Fruit fly (Drosophila melanogaster) whole organism, embryonic: ENCODE data around the gene CG13077.

ENCODE experiments used
- Antp ChIP-seq: fragments of 200-800 bp; sonication (Bioruptor generic); optimal IDR thresholded peaks from 3 replicates; lab custom pipeline; 2016; ENCODE audit warnings: missing biosample characterization, missing genetic modification characterization
- CG10565 ChIP-seq: fragments of 200-800 bp; sonication (Bioruptor generic); optimal IDR thresholded peaks from 3 replicates; lab custom pipeline; 2016; ENCODE audit warnings: missing biosample characterization, mild to moderate bottlenecking, missing genetic modification characterization
- CG10979 ChIP-seq: fragments of 200-800 bp; sonication (Bioruptor generic); optimal IDR thresholded peaks from 2 replicates; lab custom pipeline; 2018; ENCODE audit warnings: missing biosample characterization, mild to moderate bottlenecking, missing genetic modification characterization, moderate library complexity
- CG12219 ChIP-seq: fragments of 200-800 bp; sonication (Bioruptor generic); optimal IDR thresholded peaks from 3 replicates; lab custom pipeline; 2018; ENCODE audit warnings: missing biosample characterization, mild to moderate bottlenecking, missing genetic modification characterization
- CG12659 ChIP-seq: fragments of 200-800 bp; sonication (Bioruptor generic); optimal IDR thresholded peaks from 3 replicates; lab custom pipeline; 2017; ENCODE audit warnings: mild to moderate bottlenecking, missing biosample characterization, missing genetic modification reagents, missing genetic modification characterization
- CG14050 ChIP-seq: fragments of 200-800 bp; sonication (Bioruptor generic); IDR thresholded peaks from 3 replicates; pipeline ENCODE4 v1.3.6; 2022; ENCODE audit warnings: missing biosample characterization, missing genetic modification characterization
- CG1529 ChIP-seq: fragments of 200-800 bp; sonication (Bioruptor generic); optimal IDR thresholded peaks from 3 replicates; lab custom pipeline; 2018; ENCODE audit warnings: missing biosample characterization, missing genetic modification characterization
- CG15696 ChIP-seq: fragments of 200-800 bp; sonication (Bioruptor generic); optimal IDR thresholded peaks from 2 replicates; lab custom pipeline; 2019; ENCODE audit warnings: missing biosample characterization, mild to moderate bottlenecking, missing genetic modification characterization, moderate library complexity
- CG16813 ChIP-seq: fragments of 200-800 bp; sonication (Bioruptor generic); IDR thresholded peaks from 3 replicates; pipeline ENCODE4 v1.3.6; 2022; ENCODE audit warnings: missing biosample characterization, missing genetic modification characterization; ENCODE audit not compliant: partially characterized antibody
- CG17328 ChIP-seq: fragments of 200-800 bp; sonication (Bioruptor generic); IDR thresholded peaks from 2 replicates; pipeline ENCODE4 v1.3.6; 2022; ENCODE audit warnings: missing biosample characterization, missing genetic modification characterization
- CG3065 ChIP-seq: fragments of 200-800 bp; sonication (Bioruptor generic); optimal IDR thresholded peaks from 2 replicates; lab custom pipeline; 2016; ENCODE audit warnings: missing biosample characterization, missing genetic modification characterization
- CG3407 ChIP-seq: fragments of 200-800 bp; sonication (Bioruptor generic); optimal IDR thresholded peaks from 2 replicates; lab custom pipeline; 2018; ENCODE audit warnings: missing biosample characterization, mild to moderate bottlenecking, missing genetic modification characterization
- CG34422 ChIP-seq: fragments of 200-800 bp; sonication (Bioruptor generic); IDR thresholded peaks from 3 replicates; pipeline ENCODE4 v1.3.6; 2022; ENCODE audit warnings: missing biosample characterization, missing genetic modification characterization
- CG4404 ChIP-seq: fragments of 200-800 bp; sonication (Bioruptor generic); IDR thresholded peaks from 2 replicates; pipeline ENCODE4 v1.3.6; 2022; ENCODE audit warnings: missing biosample characterization, missing genetic modification characterization
- CG4707 ChIP-seq: fragments of 200-800 bp; sonication (Bioruptor generic); optimal IDR thresholded peaks from 2 replicates; lab custom pipeline; 2018; ENCODE audit warnings: missing biosample characterization, mild to moderate bottlenecking, missing genetic modification characterization, moderate library complexity
- CG4820 ChIP-seq: fragments of 200-800 bp; sonication (Bioruptor generic); optimal IDR thresholded peaks from 3 replicates; lab custom pipeline; 2016; ENCODE audit warnings: missing biosample characterization, missing genetic modification characterization
- CG6254 ChIP-seq: fragments of 200-800 bp; sonication (Bioruptor generic); optimal IDR thresholded peaks from 3 replicates; lab custom pipeline; 2017; ENCODE audit warnings: mild to moderate bottlenecking, missing biosample characterization, missing genetic modification reagents, missing genetic modification characterization
- CG6683 ChIP-seq: fragments of 200-800 bp; sonication (Bioruptor generic); optimal IDR thresholded peaks from 2 replicates; lab custom pipeline; 2017; ENCODE audit warnings: missing biosample characterization, mild to moderate bottlenecking, missing genetic modification characterization, missing genetic modification reagents
- CG8359 ChIP-seq: fragments of 200-800 bp; sonication (Bioruptor generic); optimal IDR thresholded peaks from 2 replicates; lab custom pipeline; 2017; ENCODE audit warnings: missing biosample characterization, mild to moderate bottlenecking, missing genetic modification characterization, borderline replicate concordance
- CG9215 ChIP-seq: fragments of 200-800 bp; sonication (Bioruptor generic); IDR thresholded peaks from 2 replicates; pipeline ENCODE4 v1.3.6; 2022; ENCODE audit warnings: missing biosample characterization, missing genetic modification characterization
- D ChIP-seq, 2 experiments: fragments of 200-800 bp in 1 of 2; fragments of >200 bp in 1 of 2; sonication (Bioruptor generic) in 1 of 2; optimal IDR thresholded peaks; 2 replicates in 1 of 2; 3 replicates in 1 of 2; lab custom pipeline; 2017; ENCODE audit warnings: mild to moderate bottlenecking in 1 of 2, missing biosample characterization in 1 of 2, missing genetic modification characterization in 1 of 2, missing genetic modification reagents in 1 of 2
- E2f1 ChIP-seq: fragments of 200-800 bp; sonication (Bioruptor generic); IDR thresholded peaks from 2 replicates; pipeline ENCODE4 v1.3.6; 2022; ENCODE audit warnings: missing biosample characterization, missing genetic modification characterization
- Fer1 ChIP-seq: fragments of 200-800 bp; sonication (Bioruptor generic); optimal IDR thresholded peaks from 2 replicates; lab custom pipeline; 2017; ENCODE audit warnings: missing biosample characterization, mild to moderate bottlenecking, missing genetic modification characterization
- Lhr ChIP-seq: fragments of 200-800 bp; sonication (Bioruptor generic); optimal IDR thresholded peaks from 3 replicates; lab custom pipeline; 2017; ENCODE audit warnings: mild to moderate bottlenecking, missing biosample characterization, missing genetic modification reagents, missing genetic modification characterization
- NK7.1 ChIP-seq: fragments of 200-800 bp; sonication (Bioruptor generic); optimal IDR thresholded peaks from 3 replicates; lab custom pipeline; 2016; ENCODE audit warnings: missing biosample characterization, missing genetic modification characterization
- Side ChIP-seq: fragments of 200-800 bp; sonication (Bioruptor generic); optimal IDR thresholded peaks from 2 replicates; lab custom pipeline; 2016; ENCODE audit warnings: missing biosample characterization, missing genetic modification characterization
- Vsx1 ChIP-seq: fragments of 200-800 bp; sonication (Bioruptor generic); optimal IDR thresholded peaks from 2 replicates; lab custom pipeline; 2017; ENCODE audit warnings: missing biosample characterization, mild to moderate bottlenecking, missing genetic modification characterization, missing genetic modification reagents
- aop ChIP-seq: fragments of 200-800 bp; sonication (Bioruptor generic); IDR thresholded peaks from 2 replicates; pipeline ENCODE4 v1.3.6; 2022; ENCODE audit warnings: missing biosample characterization, missing genetic modification characterization
- ato ChIP-seq: fragments of 200-800 bp; sonication (Bioruptor generic); IDR thresholded peaks from 2 replicates; pipeline ENCODE4 v1.3.6; 2022; ENCODE audit warnings: missing biosample characterization, missing genetic modification characterization; ENCODE audit not compliant: partially characterized antibody
- br ChIP-seq: fragments of >200 bp; optimal IDR thresholded peaks from 2 replicates; lab custom pipeline; 2017
- bsh ChIP-seq, 2 experiments: fragments of 200-800 bp; sonication (Bioruptor generic); optimal IDR thresholded peaks; 2 replicates each; lab custom pipeline; 2017 to 2018; ENCODE audit warnings: mild to moderate bottlenecking in 2 of 2, missing biosample characterization in 2 of 2, missing genetic modification characterization in 2 of 2, moderate library complexity in 1 of 2
- cg ChIP-seq: fragments of 200-800 bp; sonication (Bioruptor generic); optimal IDR thresholded peaks from 3 replicates; lab custom pipeline; 2019; ENCODE audit warnings: missing biosample characterization, mild to moderate bottlenecking, missing genetic modification characterization, moderate library complexity
- da ChIP-seq: fragments of 200-800 bp; sonication (Bioruptor generic); optimal IDR thresholded peaks from 2 replicates; lab custom pipeline; 2016; ENCODE audit warnings: missing biosample characterization, missing genetic modification characterization
- emc ChIP-seq: fragments of 200-800 bp; sonication (Bioruptor generic); optimal IDR thresholded peaks from 2 replicates; lab custom pipeline; 2016; ENCODE audit warnings: missing biosample characterization, missing genetic modification characterization
- gcm ChIP-seq: fragments of 200-800 bp; sonication (Bioruptor generic); optimal IDR thresholded peaks from 2 replicates; lab custom pipeline; 2019; ENCODE audit warnings: missing biosample characterization, mild to moderate bottlenecking, missing genetic modification characterization, moderate library complexity
- gcm2 ChIP-seq: fragments of 200-800 bp; sonication (Bioruptor generic); optimal IDR thresholded peaks from 2 replicates; lab custom pipeline; 2016; ENCODE audit warnings: missing biosample characterization, missing genetic modification characterization
- grn ChIP-seq: fragments of 200-800 bp; sonication (Bioruptor generic); optimal IDR thresholded peaks from 3 replicates; lab custom pipeline; 2017; ENCODE audit warnings: missing biosample characterization, missing genetic modification characterization
- her ChIP-seq: fragments of 200-800 bp; sonication (Bioruptor generic); optimal IDR thresholded peaks from 2 replicates; lab custom pipeline; 2016; ENCODE audit warnings: missing biosample characterization, missing genetic modification characterization
- kay ChIP-seq: fragments of 200-800 bp; sonication (Bioruptor generic); optimal IDR thresholded peaks from 2 replicates; lab custom pipeline; 2016; ENCODE audit warnings: missing biosample characterization, missing genetic modification characterization
- mld ChIP-seq: fragments of 200-800 bp; sonication (Bioruptor generic); IDR thresholded peaks from 3 replicates; pipeline ENCODE4 v1.3.6; 2022; ENCODE audit warnings: missing biosample characterization, missing genetic modification characterization; ENCODE audit not compliant: partially characterized antibody
- nom ChIP-seq: fragments of 200-800 bp; sonication (Bioruptor generic); optimal IDR thresholded peaks from 2 replicates; lab custom pipeline; 2017; ENCODE audit warnings: missing biosample characterization, missing genetic modification characterization, mild to moderate bottlenecking, moderate library complexity, missing genetic modification reagents
- otp ChIP-seq: fragments of 200-800 bp; sonication (Bioruptor generic); IDR thresholded peaks from 3 replicates; pipeline ENCODE4, ENCODE4 v1.3.6; 2022; ENCODE audit warnings: missing biosample characterization, missing genetic modification characterization
- pb ChIP-seq: fragments of 200-800 bp; sonication (Bioruptor generic); optimal IDR thresholded peaks from 3 replicates; lab custom pipeline; 2016; ENCODE audit warnings: missing biosample characterization, missing genetic modification characterization
- pros ChIP-seq: fragments of 200-800 bp; sonication (Bioruptor generic); optimal IDR thresholded peaks from 3 replicates; lab custom pipeline; 2019; ENCODE audit warnings: missing biosample characterization, mild to moderate bottlenecking, missing genetic modification characterization, moderate library complexity
- sd ChIP-seq: fragments of 200-800 bp; sonication (Bioruptor generic); optimal IDR thresholded peaks from 3 replicates; lab custom pipeline; 2018; ENCODE audit warnings: missing biosample characterization, mild to moderate bottlenecking, missing genetic modification characterization, moderate library complexity
- shn ChIP-seq: fragments of 200-800 bp; sonication (Bioruptor generic); optimal IDR thresholded peaks from 3 replicates; lab custom pipeline; 2016; ENCODE audit warnings: missing biosample characterization, missing genetic modification characterization
- ttk ChIP-seq: fragments of 200-800 bp; sonication (Bioruptor generic); IDR thresholded peaks from 2 replicates; pipeline ENCODE4 v2.1.2; 2022; ENCODE audit warnings: missing biosample characterization, missing genetic modification characterization
- twi ChIP-seq: fragments of 200-800 bp; optimal IDR thresholded peaks from 2 replicates; lab custom pipeline; 2019; ENCODE audit warnings: missing biosample characterization, mild to moderate bottlenecking, missing genetic modification characterization, moderate library complexity
- usp ChIP-seq: fragments of >200 bp; optimal IDR thresholded peaks from 2 replicates; lab custom pipeline; 2017; ENCODE audit warnings: missing biosample characterization, missing genetic modification characterization
- vnd ChIP-seq: fragments of 200-800 bp; sonication (Bioruptor generic); IDR thresholded peaks from 3 replicates; pipeline ENCODE4 v1.3.6; 2022; ENCODE audit warnings: missing biosample characterization, missing genetic modification characterization; ENCODE audit not compliant: partially characterized antibody

CG13077 gene

dm6 chr2L:19583926-19584392, 18.3 kb downstream of the CG13077 start, which contains the start of the genes PCNA2 and CG10366 (continued):
- TF ChIP-seq pb (GFP tag; lab: Kevin White, UChicago) (peak; percentile 32), CG4707 (GFP tag; lab: Kevin White, UChicago) (no peak), CG1529 (GFP tag; lab: Kevin White, UChicago) (no peak), twi (tag; lab: Kevin White, UChicago) (peak; percentile 57), her (peak; percentile 72), CG6254 (GFP tag; lab: Kevin White, UChicago) (peak; percentile 27), Antp (GFP tag; lab: Kevin White, UChicago) (peak; percentile 81), Vsx1 (GFP tag; lab: Kevin White, UChicago) (no peak), Side (peak; percentile 71), Fer1 (GFP tag; lab: Kevin White, UChicago) (peak; percentile 64), CG4820 (GFP tag; lab: Kevin White, UChicago) (peak; percentile 66), CG12219 (GFP tag; lab: Kevin White, UChicago) (no peak), da (GFP tag; lab: Kevin White, UChicago) (peak; percentile 34), CG3407 (GFP tag; lab: Kevin White, UChicago) (peak; percentile 24), CG14050 (GFP tag; lab: Robert Waterston, UW) (no peak), vnd (peak; percentile 39; the same call in 1 of the 3 replicates), CG8359 (no peak), bsh (GFP tag; optimal IDR thresholded peaks at IDR 0.05; lab: Kevin White, UChicago) (peak in 1 of 2 experiments; percentile 60), shn (peak; percentile 74), gcm2 (GFP tag; lab: Kevin White, UChicago) (no peak), CG9215 (GFP tag; lab: Robert Waterston, UW) (peak; percentile 65), CG34422 (0 out of 3 replicates have a peak, but pooled peaks have one; percentile 21), CG15696 (tag; lab: Kevin White, UChicago) (peak; percentile 72), otp (GFP tag; lab: Robert Waterston, UW) (no peak), kay (GFP tag; lab: Kevin White, UChicago) (peak; percentile 49), cg (no peak), E2f1 (GFP tag; lab: Robert Waterston, UW) (no peak), CG17328 (GFP tag; lab: Robert Waterston, UW) (peak; percentile 43; the same call in 1 of the 2 replicates), grn (GFP tag; lab: Kevin White, UChicago) (no peak), CG3065 (GFP tag; lab: Kevin White, UChicago) (peak; percentile 52), usp (GFP tag; lab: Kevin White, UChicago) (no peak), CG10979 (peak; percentile 51), aop (GFP tag; lab: Robert Waterston, UW) (no peak), D (optimal IDR thresholded peaks at IDR 0.05; lab: Kevin White, UChicago) (no peak), D (GFP tag; optimal IDR thresholded peaks at IDR 0.05; lab: Kevin White, UChicago) (peak; percentile 29), gcm (GFP tag; lab: Kevin White, UChicago) (peak; percentile 36), CG16813 (GFP tag; lab: Robert Waterston, UW) (no peak), CG4404 (GFP tag; lab: Robert Waterston, UW) (peak; percentile 15; the same call in 1 of the 2 replicates), Lhr (GFP tag; lab: Kevin White, UChicago) (peak; percentile 96), emc (GFP tag; lab: Kevin White, UChicago) (peak; percentile 49), pros (GFP tag; lab: Kevin White, UChicago) (no peak), NK7.1 (GFP tag; lab: Kevin White, UChicago) (peak; percentile 2), CG10565 (GFP tag; lab: Kevin White, UChicago) (no peak), br (lab: Kevin White, UChicago) (no peak), mld (GFP tag; lab: Robert Waterston, UW) (no peak), ato (GFP tag; lab: Robert Waterston, UW) (0 out of 2 replicates have a peak, but pooled peaks have one; percentile 23), ttk (GFP tag; lab: Robert Waterston, UW) (no peak), CG6683 (GFP tag; lab: Kevin White, UChicago) (no peak), sd (tag; lab: Kevin White, UChicago) (peak; percentile 10), CG12659 (GFP tag; lab: Kevin White, UChicago) (peak; percentile 88), nom (GFP tag; lab: Kevin White, UChicago) (peak; percentile 38)
